Fruit fly (Drosophila melanogaster) whole organism, embryonic: ENCODE results near the gene CG15446.

ENCODE experiments used
- BEAF-32 ChIP-seq: fragments of 200-800 bp; sonication (Bioruptor generic); optimal IDR thresholded peaks from 3 replicates; lab custom pipeline; 2017; ENCODE audit warnings: missing biosample characterization, missing genetic modification characterization, mild to moderate bottlenecking, moderate library complexity, missing genetic modification reagents
- BtbVII ChIP-seq: fragments of 200-800 bp; sonication (Bioruptor generic); optimal IDR thresholded peaks from 3 replicates; lab custom pipeline; 2017; ENCODE audit warnings: missing biosample characterization, mild to moderate bottlenecking, missing genetic modification characterization
- CG10209 ChIP-seq: fragments of 200-800 bp; sonication (Bioruptor generic); optimal IDR thresholded peaks from 3 replicates; lab custom pipeline; 2017; ENCODE audit warnings: missing biosample characterization, mild to moderate bottlenecking, missing genetic modification characterization, missing genetic modification reagents
- CG10543 ChIP-seq: fragments of 200-800 bp; sonication (Bioruptor generic); optimal IDR thresholded peaks from 3 replicates; lab custom pipeline; 2017; ENCODE audit warnings: missing biosample characterization, mild to moderate bottlenecking, missing genetic modification characterization, moderate library complexity
- CG12299 ChIP-seq: fragments of 200-800 bp; sonication (Bioruptor generic); optimal IDR thresholded peaks from 2 replicates; lab custom pipeline; 2018; ENCODE audit warnings: missing biosample characterization, mild to moderate bottlenecking, missing genetic modification characterization
- CG14965 ChIP-seq: fragments of 200-800 bp; sonication (Bioruptor generic); optimal IDR thresholded peaks from 2 replicates; lab custom pipeline; 2016; ENCODE audit warnings: missing biosample characterization, missing genetic modification characterization, borderline replicate concordance
- CG15601 ChIP-seq: fragments of 200-800 bp; sonication (Bioruptor generic); optimal IDR thresholded peaks from 3 replicates; lab custom pipeline; 2019; ENCODE audit warnings: missing biosample characterization, mild to moderate bottlenecking, missing genetic modification characterization, moderate library complexity
- CG15696 ChIP-seq: fragments of 200-800 bp; sonication (Bioruptor generic); optimal IDR thresholded peaks from 2 replicates; lab custom pipeline; 2019; ENCODE audit warnings: missing biosample characterization, mild to moderate bottlenecking, missing genetic modification characterization, moderate library complexity
- CG17802 ChIP-seq: fragments of 200-800 bp; sonication (Bioruptor generic); optimal IDR thresholded peaks from 2 replicates; lab custom pipeline; 2018; ENCODE audit warnings: missing biosample characterization, mild to moderate bottlenecking, missing genetic modification characterization, moderate library complexity
- CG1792 ChIP-seq: fragments of 200-800 bp; sonication (Bioruptor generic); optimal IDR thresholded peaks from 2 replicates; lab custom pipeline; 2016; ENCODE audit warnings: missing biosample characterization, missing genetic modification characterization
- CG2202 ChIP-seq: fragments of 200-800 bp; sonication (Bioruptor generic); optimal IDR thresholded peaks from 2 replicates; lab custom pipeline; 2018; ENCODE audit warnings: missing biosample characterization, mild to moderate bottlenecking, missing genetic modification characterization
- CG3065 ChIP-seq: fragments of 200-800 bp; sonication (Bioruptor generic); optimal IDR thresholded peaks from 2 replicates; lab custom pipeline; 2016; ENCODE audit warnings: missing biosample characterization, missing genetic modification characterization
- CG3163 ChIP-seq: fragments of 200-800 bp; sonication (Bioruptor generic); optimal IDR thresholded peaks from 3 replicates; lab custom pipeline; 2016; ENCODE audit warnings: missing biosample characterization, missing genetic modification characterization
- CG3281 ChIP-seq: fragments of 200-800 bp; sonication (Bioruptor generic); optimal IDR thresholded peaks from 3 replicates; lab custom pipeline; 2017; ENCODE audit warnings: missing biosample characterization, mild to moderate bottlenecking, missing genetic modification characterization
- CG3407 ChIP-seq: fragments of 200-800 bp; sonication (Bioruptor generic); optimal IDR thresholded peaks from 2 replicates; lab custom pipeline; 2018; ENCODE audit warnings: missing biosample characterization, mild to moderate bottlenecking, missing genetic modification characterization
- CG34224 ChIP-seq: fragments of 200-800 bp; sonication (Bioruptor generic); IDR thresholded peaks from 3 replicates; pipeline ENCODE4 v1.3.6; 2022; ENCODE audit warnings: missing biosample characterization, missing genetic modification characterization; ENCODE audit not compliant: partially characterized antibody
- CG4707 ChIP-seq: fragments of 200-800 bp; sonication (Bioruptor generic); optimal IDR thresholded peaks from 2 replicates; lab custom pipeline; 2018; ENCODE audit warnings: missing biosample characterization, mild to moderate bottlenecking, missing genetic modification characterization, moderate library complexity
- CG4730 ChIP-seq: fragments of 200-800 bp; sonication (Bioruptor generic); IDR thresholded peaks from 2 replicates; pipeline ENCODE4 v1.3.6; 2022; ENCODE audit warnings: missing biosample characterization, missing genetic modification characterization
- CG9876 ChIP-seq: fragments of 200-800 bp; sonication (Bioruptor generic); optimal IDR thresholded peaks from 2 replicates; lab custom pipeline; 2016; ENCODE audit warnings: missing biosample characterization, missing genetic modification characterization
- D19A ChIP-seq: fragments of 200-800 bp; optimal IDR thresholded peaks from 3 replicates; lab custom pipeline; 2019; ENCODE audit warnings: missing biosample characterization, mild to moderate bottlenecking, missing genetic modification characterization, moderate library complexity
- Dbx ChIP-seq: fragments of 200-800 bp; sonication (Bioruptor generic); IDR thresholded peaks from 3 replicates; pipeline ENCODE4 v1.3.6; 2022; ENCODE audit warnings: missing biosample characterization, missing genetic modification characterization
- Ets97D ChIP-seq: fragments of 200-800 bp; sonication (Bioruptor generic); optimal IDR thresholded peaks from 3 replicates; lab custom pipeline; 2016; ENCODE audit warnings: missing biosample characterization, missing genetic modification characterization
- HLHmδ ChIP-seq: fragments of 200-800 bp; sonication (Bioruptor generic); optimal IDR thresholded peaks from 2 replicates; lab custom pipeline; 2018; ENCODE audit warnings: missing biosample characterization, mild to moderate bottlenecking, missing genetic modification characterization, moderate library complexity
- Hr51 ChIP-seq, 2 experiments: fragments of 200-800 bp; sonication (Bioruptor generic); optimal IDR thresholded peaks; 2 replicates in 1 of 2; 3 replicates in 1 of 2; lab custom pipeline; 2016 to 2018; ENCODE audit warnings: missing biosample characterization in 2 of 2, missing genetic modification characterization in 2 of 2, mild to moderate bottlenecking in 1 of 2, moderate library complexity in 1 of 2
- NC2β ChIP-seq: fragments of 200-800 bp; sonication (Bioruptor generic); optimal IDR thresholded peaks from 2 replicates; lab custom pipeline; 2016; ENCODE audit warnings: missing biosample characterization, missing genetic modification characterization
- Oaz ChIP-seq: fragments of 200-800 bp; sonication (Bioruptor generic); IDR thresholded peaks from 2 replicates; pipeline ENCODE4 v1.3.6; 2022; ENCODE audit warnings: missing biosample characterization, missing genetic modification characterization
- Optix ChIP-seq: fragments of 200-800 bp; sonication (Bioruptor generic); IDR thresholded peaks from 3 replicates; pipeline ENCODE4 v1.3.6; 2022; ENCODE audit warnings: missing biosample characterization, missing genetic modification characterization
- PHDP ChIP-seq: fragments of 200-800 bp; sonication (Bioruptor generic); optimal IDR thresholded peaks from 3 replicates; lab custom pipeline; 2018; ENCODE audit warnings: missing biosample characterization, mild to moderate bottlenecking, missing genetic modification characterization, moderate library complexity
- ap ChIP-seq: fragments of 200-800 bp; sonication (Bioruptor generic); IDR thresholded peaks from 2 replicates; pipeline ENCODE4 v1.3.6; 2022; ENCODE audit warnings: missing biosample characterization, missing genetic modification characterization
- btn ChIP-seq: fragments of 200-800 bp; sonication (Bioruptor generic); optimal IDR thresholded peaks from 2 replicates; lab custom pipeline; 2016; ENCODE audit warnings: missing biosample characterization, missing genetic modification characterization
- chinmo ChIP-seq: fragments of 200-800 bp; sonication (Bioruptor generic); IDR thresholded peaks from 4 replicates; pipeline ENCODE4 v1.3.6; 2022; ENCODE audit warnings: missing biosample characterization, missing genetic modification characterization; ENCODE audit not compliant: partially characterized antibody
- danr ChIP-seq: fragments of 200-800 bp; sonication (Bioruptor generic); IDR thresholded peaks from 2 replicates; pipeline ENCODE4 v1.3.6; 2022; ENCODE audit warnings: missing biosample characterization, missing genetic modification characterization
- disco-r ChIP-seq: fragments of 200-800 bp; sonication (Bioruptor generic); optimal IDR thresholded peaks from 2 replicates; lab custom pipeline; 2016; ENCODE audit warnings: missing biosample characterization, missing genetic modification characterization
- en ChIP-seq: fragments of 200-800 bp; sonication (Bioruptor generic); optimal IDR thresholded peaks from 2 replicates; lab custom pipeline; 2016; ENCODE audit warnings: missing biosample characterization, missing genetic modification characterization
- fd64A ChIP-seq: fragments of 200-800 bp; sonication (Bioruptor generic); optimal IDR thresholded peaks from 3 replicates; lab custom pipeline; 2018; ENCODE audit warnings: missing biosample characterization, mild to moderate bottlenecking, missing genetic modification characterization
- gsb ChIP-seq: fragments of 200-800 bp; sonication (Bioruptor generic); IDR thresholded peaks from 2 replicates; pipeline ENCODE4 v1.3.6; 2022; ENCODE audit warnings: missing biosample characterization, missing genetic modification characterization
- hb ChIP-seq: fragments of 200-800 bp; sonication (Bioruptor generic); IDR thresholded peaks from 3 replicates; pipeline ENCODE4 v1.3.6; 2022; ENCODE audit warnings: missing biosample characterization, missing genetic modification characterization; ENCODE audit not compliant: partially characterized antibody
- ind ChIP-seq: fragments of 200-800 bp; sonication (Bioruptor generic); optimal IDR thresholded peaks from 3 replicates; lab custom pipeline; 2016; ENCODE audit warnings: missing biosample characterization, missing genetic modification characterization
- kni ChIP-seq: fragments of 200-800 bp; sonication (Bioruptor generic); optimal IDR thresholded peaks from 3 replicates; lab custom pipeline; 2017; ENCODE audit warnings: mild to moderate bottlenecking, missing biosample characterization, missing genetic modification reagents, missing genetic modification characterization
- lov ChIP-seq, 2 experiments: fragments of 200-800 bp in 1 of 2; fragments of >200 bp in 1 of 2; sonication (Bioruptor generic) in 1 of 2; IDR thresholded peaks in 1 of 2; optimal IDR thresholded peaks in 1 of 2; 2 replicates in 1 of 2; 3 replicates in 1 of 2; pipeline versions ENCODE4 v1.3.6 to Lab custom; 2017 to 2022; ENCODE audit warnings: missing biosample characterization in 1 of 2, missing genetic modification characterization in 1 of 2
- nom ChIP-seq: fragments of 200-800 bp; sonication (Bioruptor generic); optimal IDR thresholded peaks from 2 replicates; lab custom pipeline; 2017; ENCODE audit warnings: missing biosample characterization, missing genetic modification characterization, mild to moderate bottlenecking, moderate library complexity, missing genetic modification reagents
- sob ChIP-seq: fragments of 200-800 bp; sonication (Bioruptor generic); IDR thresholded peaks from 2 replicates; pipeline ENCODE4 v1.3.6; 2022; ENCODE audit warnings: missing biosample characterization, missing genetic modification characterization
- sqz ChIP-seq: fragments of 200-800 bp; sonication (Bioruptor generic); optimal IDR thresholded peaks from 3 replicates; lab custom pipeline; 2018; ENCODE audit warnings: missing biosample characterization, mild to moderate bottlenecking, missing genetic modification characterization
- tgo ChIP-seq: fragments of 200-800 bp; sonication (Bioruptor generic); IDR thresholded peaks from 3 replicates; pipeline ENCODE4 v1.3.6; 2022; ENCODE audit warnings: missing biosample characterization, missing genetic modification characterization
- tin ChIP-seq: fragments of 200-800 bp; sonication (Bioruptor generic); optimal IDR thresholded peaks from 3 replicates; lab custom pipeline; 2016; ENCODE audit warnings: missing biosample characterization, missing genetic modification characterization
- tna ChIP-seq: fragments of 200-800 bp; sonication (Bioruptor generic); IDR thresholded peaks from 2 replicates; pipeline ENCODE4 v1.3.6; 2022; ENCODE audit warnings: missing biosample characterization, missing genetic modification characterization; ENCODE audit not compliant: partially characterized antibody
- tx ChIP-seq: fragments of 200-800 bp; sonication (Bioruptor generic); optimal IDR thresholded peaks from 2 replicates; lab custom pipeline; 2016; ENCODE audit warnings: missing biosample characterization, missing genetic modification characterization
- zfh1 ChIP-seq: fragments of 200-800 bp; sonication (Bioruptor generic); IDR thresholded peaks from 3 replicates; pipeline ENCODE4 v1.3.6; 2022; ENCODE audit warnings: missing biosample characterization, missing genetic modification characterization

CG15446 gene

dm6 chrX:21053849-21054581 lies 48.0 kb downstream of the CG15446 start, which contains the start of the genes Stt3A and bves (continued):
- TF ChIP-seq tin (peak; percentile 98), btn (GFP tag; lab: Kevin White, UChicago) (peak; percentile 97), CG4730 (GFP tag; lab: Robert Waterston, UW) (peak; percentile 96), kni (peak; percentile 86), Hr51 (GFP tag; optimal IDR thresholded peaks at IDR 0.05; lab: Kevin White, UChicago) (peak; percentile 98 to 99), CG10209 (GFP tag; lab: Kevin White, UChicago) (peak; percentile 98), danr (GFP tag; lab: Robert Waterston, UW) (peak; percentile 95), CG1792 (GFP tag; lab: Kevin White, UChicago) (peak; percentile 95), CG3065 (peak; percentile 94), Ets97D (GFP tag; lab: Kevin White, UChicago) (peak; percentile 91), CG12299 (tag; lab: Kevin White, UChicago) (peak; percentile 98), PHDP (tag; lab: Kevin White, UChicago) (peak; percentile 99), HLHmδ (no peak), chinmo (GFP tag; lab: Robert Waterston, UW) (peak; percentile 75; the same call in 1 of the 4 replicates), CG17802 (peak; percentile 89), D19A (tag; lab: Kevin White, UChicago) (peak; percentile 97), CG15601 (tag; lab: Kevin White, UChicago) (peak; percentile 98), CG14965 (GFP tag; lab: Kevin White, UChicago) (peak; percentile 87), CG10543 (peak; percentile 96), gsb (GFP tag; lab: Robert Waterston, UW) (peak; percentile 94), tna (peak; percentile 23; the same call in 1 of the 2 replicates), sqz (peak; percentile 95), CG3281 (GFP tag; lab: Kevin White, UChicago) (peak; percentile 98), tgo (GFP tag; lab: Robert Waterston, UW) (peak; percentile 98), tx (GFP tag; lab: Kevin White, UChicago) (peak; percentile 98), CG2202 (tag; lab: Kevin White, UChicago) (peak; percentile 98), CG9876 (GFP tag; lab: Kevin White, UChicago) (peak; percentile 96), hb (peak; percentile 68; the same call in 2 of the 3 replicates), ap (GFP tag; lab: Robert Waterston, UW) (peak; percentile 97), CG34224 (GFP tag; lab: Robert Waterston, UW) (peak; percentile 79), Oaz (GFP tag; lab: Robert Waterston, UW) (peak; percentile 93), CG4707 (GFP tag; lab: Kevin White, UChicago) (peak; percentile 100), BtbVII (GFP tag; lab: Kevin White, UChicago) (peak; percentile 99), sob (GFP tag; lab: Robert Waterston, UW) (peak; percentile 98), ind (peak; percentile 97), Dbx (GFP tag; lab: Robert Waterston, UW) (peak; percentile 96), en (GFP tag; lab: Kevin White, UChicago) (peak; percentile 98), lov (optimal IDR thresholded peaks at IDR 0.05; lab: Kevin White, UChicago) (no peak), lov (GFP tag; IDR thresholded peaks at IDR 0.05; lab: Robert Waterston, UW) (peak; percentile 97), nom (GFP tag; lab: Kevin White, UChicago) (peak; percentile 96), disco-r (GFP tag; lab: Kevin White, UChicago) (peak; percentile 98), zfh1 (GFP tag; lab: Robert Waterston, UW) (peak; percentile 99), BEAF-32 (GFP tag; lab: Kevin White, UChicago) (no peak), CG3163 (GFP tag; lab: Kevin White, UChicago) (peak; percentile 92), fd64A (GFP tag; lab: Kevin White, UChicago) (peak; percentile 97), NC2β (GFP tag; lab: Kevin White, UChicago) (peak; percentile 98), CG15696 (tag; lab: Kevin White, UChicago) (peak; percentile 97), Optix (GFP tag; lab: Robert Waterston, UW) (peak; percentile 96), CG3407 (GFP tag; lab: Kevin White, UChicago) (peak; percentile 97)
